Fruit fly (Drosophila melanogaster): Measurements from ENCODE around the gene CG11050.

Gene CG11050

DNA sequence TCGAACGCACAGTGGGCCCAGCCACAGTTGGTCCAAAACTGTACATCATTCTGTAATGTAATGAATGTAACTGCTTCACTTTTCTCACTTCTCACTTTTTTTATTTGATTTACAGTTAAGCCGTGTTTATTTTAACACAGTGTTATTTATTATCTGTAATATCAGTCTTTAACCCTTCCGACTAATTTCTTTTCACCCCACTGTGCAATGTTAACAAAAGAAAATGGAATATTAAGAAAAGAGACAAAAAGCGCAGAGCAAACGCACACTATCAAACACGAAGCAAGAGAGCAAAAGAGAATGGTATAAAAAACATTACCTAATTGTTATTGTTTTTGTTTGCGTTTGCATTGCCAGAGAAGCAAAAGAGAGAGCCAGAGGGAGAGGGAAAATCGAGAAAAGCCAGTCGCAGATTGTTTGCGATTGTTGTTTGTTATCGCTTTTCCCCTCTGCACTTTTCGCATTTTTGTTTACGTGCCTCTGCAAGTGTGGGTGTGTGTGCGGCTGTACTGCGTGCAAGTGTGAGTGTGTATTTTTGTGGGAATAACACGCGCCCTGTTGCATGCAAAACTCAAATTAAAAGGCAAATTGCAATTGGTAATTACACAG lies 36.4 kb downstream of the CG11050 start (continued):
- peak; percentile 91 for TF ChIP-seq Nf-YC (tag; optimal IDR thresholded peaks at IDR 0.05)
- peak; percentile 98 for TF ChIP-seq gro (GFP tag; optimal IDR thresholded peaks at IDR 0.05)
- TF ChIP-seq Atf6 (GFP tag; IDR thresholded peaks at IDR 0.05), result peak; percentile 98
- peak; percentile 97 for TF ChIP-seq kni (GFP tag; optimal IDR thresholded peaks at IDR 0.05)
- no peak for TF ChIP-seq mld (GFP tag; IDR thresholded peaks at IDR 0.05; ENCODE audit: partially characterized antibody)
- peak; percentile 99 for TF ChIP-seq Ssrp (tag; optimal IDR thresholded peaks at IDR 0.05)
- peak; percentile 96 for TF ChIP-seq sens-2 (GFP tag; IDR thresholded peaks at IDR 0.05)
- TF ChIP-seq gfzf (GFP tag; optimal IDR thresholded peaks at IDR 0.05), result peak; percentile 23
- TF ChIP-seq caup (GFP tag; optimal IDR thresholded peaks at IDR 0.05; ENCODE audit: severe bottlenecking), result peak; percentile 97
- peak; percentile 98 for TF ChIP-seq Side (GFP tag; optimal IDR thresholded peaks at IDR 0.05)
- peak; percentile 97 for TF ChIP-seq Vsx1 (GFP tag; optimal IDR thresholded peaks at IDR 0.05)
- TF ChIP-seq MBD-R2 (GFP tag; IDR thresholded peaks at IDR 0.05), result peak; percentile 89
- peak; percentile 92 for TF ChIP-seq dimm (GFP tag; IDR thresholded peaks at IDR 0.05)
- TF ChIP-seq knrl (GFP tag; IDR thresholded peaks at IDR 0.05; ENCODE audit: partially characterized antibody), result peak; percentile 50; the same call in 2 of the 3 replicates
- peak; percentile 95 for TF ChIP-seq CG16815 (GFP tag; optimal IDR thresholded peaks at IDR 0.05)
- peak; percentile 100 for TF ChIP-seq sens (GFP tag)
- peak; percentile 98 for TF ChIP-seq slp2 (GFP tag; optimal IDR thresholded peaks at IDR 0.05)
- peak; percentile 99 for TF ChIP-seq Hsf (GFP tag; optimal IDR thresholded peaks at IDR 0.05)
- peak; percentile 70 for TF ChIP-seq bigmax (GFP tag; optimal IDR thresholded peaks at IDR 0.05)
- TF ChIP-seq CG4360 (GFP tag; IDR thresholded peaks at IDR 0.05), result peak; percentile 80
- peak in 1 of 2 experiments; percentile 99 for TF ChIP-seq Eip74EF (GFP tag; optimal IDR thresholded peaks at IDR 0.05)
- TF ChIP-seq sr (GFP tag; IDR thresholded peaks at IDR 0.05), result peak; percentile 90
- TF ChIP-seq CG4707 (GFP tag; optimal IDR thresholded peaks at IDR 0.05), result peak; percentile 100
- TF ChIP-seq CG11560 (tag; IDR thresholded peaks at IDR 0.05), result peak; percentile 84; the same call in 2 of the 3 replicates
- peak; percentile 95 for TF ChIP-seq CG15696 (tag; optimal IDR thresholded peaks at IDR 0.05)
- peak; percentile 98 for TF ChIP-seq CG18599 (GFP tag; optimal IDR thresholded peaks at IDR 0.05)
- TF ChIP-seq ttk (GFP tag; IDR thresholded peaks at IDR 0.05), result peak; percentile 97
- peak; percentile 68 for TF ChIP-seq crol (GFP tag; IDR thresholded peaks at IDR 0.05)
- peak; percentile 99 for TF ChIP-seq chn (GFP tag; optimal IDR thresholded peaks at IDR 0.05)
- TF ChIP-seq gt (GFP tag; IDR thresholded peaks at IDR 0.05), result peak; percentile 86
- TF ChIP-seq CG3995 (GFP tag; optimal IDR thresholded peaks at IDR 0.05), result peak; percentile 68
- peak; percentile 98 for TF ChIP-seq ERR (GFP tag; optimal IDR thresholded peaks at IDR 0.05)
- peak; percentile 92 for TF ChIP-seq CG8281 (tag; optimal IDR thresholded peaks at IDR 0.05)
- peak; percentile 98 for TF ChIP-seq CG5953 (GFP tag; IDR thresholded peaks at IDR 0.05)
- peak; percentile 98 for TF ChIP-seq crc (GFP tag; optimal IDR thresholded peaks at IDR 0.05)
- TF ChIP-seq CG14667 (GFP tag; IDR thresholded peaks at IDR 0.05), result peak; percentile 94
- peak; percentile 98 for TF ChIP-seq NK7.1 (GFP tag; optimal IDR thresholded peaks at IDR 0.05)
- TF ChIP-seq lbe (GFP tag; optimal IDR thresholded peaks at IDR 0.05), result peak; percentile 86
- no peak for TF ChIP-seq yki (optimal IDR thresholded peaks at IDR 0.05)
- peak; percentile 96 for TF ChIP-seq CG33557 (GFP tag; optimal IDR thresholded peaks at IDR 0.05)
- peak; percentile 91 for TF ChIP-seq CG10274 (GFP tag; optimal IDR thresholded peaks at IDR 0.05)
- peak; percentile 99 for TF ChIP-seq Sox102F (GFP tag; optimal IDR thresholded peaks at IDR 0.05)
- peak; percentile 88 for TF ChIP-seq toy (GFP tag; IDR thresholded peaks at IDR 0.05)
- TF ChIP-seq CHES-1-like (GFP tag; optimal IDR thresholded peaks at IDR 0.05), result peak; percentile 99
- peak; percentile 97 for TF ChIP-seq zen (tag; optimal IDR thresholded peaks at IDR 0.05)
- peak; percentile 97 for TF ChIP-seq H15 (GFP tag; IDR thresholded peaks at IDR 0.05)
- TF ChIP-seq Dfd (GFP tag; optimal IDR thresholded peaks at IDR 0.05), result no peak
- TF ChIP-seq tll (GFP tag; optimal IDR thresholded peaks at IDR 0.05), result peak in 1 of 2 experiments; percentile 90
- peak; percentile 92 for TF ChIP-seq CG11247 (GFP tag; IDR thresholded peaks at IDR 0.05)
- peak; percentile 98 for TF ChIP-seq Ptx1 (GFP tag; IDR thresholded peaks at IDR 0.05)

All from whole organism, embryonic.